Worm (Caenorhabditis elegans): ENCODE results near the gene col-177.

The col-177 gene

ce11 chrX:10990855-10991176 lies 10.8 kb downstream of the col-177 start:
- TF ChIP-seq sptf-1 (tag; optimal IDR thresholded peaks at IDR 0.05) = no peak
- TF ChIP-seq grh-1 (GFP tag; IDR thresholded peaks at IDR 0.05) = no peak
- no peak for TF ChIP-seq sup-37 (GFP tag; optimal IDR thresholded peaks at IDR 0.05)

ce11 chrX:10990159-10990854 lies 11.3 kb downstream of the col-177 start:
- no peak for TF ChIP-seq ces-1 (GFP tag; optimal IDR thresholded peaks at IDR 0.05)
- no peak for TF ChIP-seq pag-3 (tag; optimal IDR thresholded peaks at IDR 0.05; ENCODE audit: borderline replicate concordance, insufficient read depth)
- no peak for TF ChIP-seq fkh-4 (tag; optimal IDR thresholded peaks at IDR 0.05; ENCODE audit: borderline replicate concordance)
- peak; percentile 57 for TF ChIP-seq elt-2 (tag; optimal IDR thresholded peaks at IDR 0.05)
- peak; percentile 32 for TF ChIP-seq mep-1 (tag; optimal IDR thresholded peaks at IDR 0.05)
- no peak for TF ChIP-seq nhr-76 (tag; optimal IDR thresholded peaks at IDR 0.05)
- TF ChIP-seq tlp-1 (tag; optimal IDR thresholded peaks at IDR 0.05) = peak; percentile 17

- TF ChIP-seq ces-1 (GFP tag; optimal IDR thresholded peaks at IDR 0.05) = no peak
- TF ChIP-seq aha-1 (tag; optimal IDR thresholded peaks at IDR 0.05) = no peak
- TF ChIP-seq unc-130 (tag; optimal IDR thresholded peaks at IDR 0.05) = no peak
- TF ChIP-seq snpc-4 (tag; optimal IDR thresholded peaks at IDR 0.05) = no peak
- no peak for TF ChIP-seq efl-1 (optimal IDR thresholded peaks at IDR 0.05)
- TF ChIP-seq efl-1 (GFP tag; optimal IDR thresholded peaks at IDR 0.05 in 1 of 2) = peak in 1 of 2 experiments; percentile 6
Observed at ce11 chrX:10989286-10989685, 12.4 kb downstream of the col-177 start.

- TF ChIP-seq egl-27 (tag; optimal IDR thresholded peaks at IDR 0.05) (no peak), unc-62 (GFP tag; optimal IDR thresholded peaks at IDR 0.05) (no peak), ets-5 (GFP tag; IDR thresholded peaks at IDR 0.05) (no peak), vab-15 (tag; optimal IDR thresholded peaks at IDR 0.05) (no peak), snu-23 (GFP tag; optimal IDR thresholded peaks at IDR 0.05) (no peak), blmp-1 (tag; optimal IDR thresholded peaks at IDR 0.05) (no peak)
Observed at ce11 chrX:10982051-10982450, 19.6 kb downstream of the col-177 start, which contains the start of gene ver-4. ver-4 (plus strand) TSS chrX:10982351.

- TF ChIP-seq sup-37 (GFP tag; optimal IDR thresholded peaks at IDR 0.05) (no peak), nhr-237 (tag; optimal IDR thresholded peaks at IDR 0.05) (no peak), nhr-71 (tag; optimal IDR thresholded peaks at IDR 0.05) (no peak), isw-1 (GFP tag; IDR thresholded peaks at IDR 0.05) (no peak), ets-5 (GFP tag; IDR thresholded peaks at IDR 0.05) (no peak), egl-13 (tag; optimal IDR thresholded peaks at IDR 0.05) (no peak), ztf-11 (tag; optimal IDR thresholded peaks at IDR 0.05) (no peak), aly-2 (tag; optimal IDR thresholded peaks at IDR 0.05) (no peak), lin-35 (GFP tag; optimal IDR thresholded peaks at IDR 0.05) (no peak), F16B12.6 (tag; optimal IDR thresholded peaks at IDR 0.05) (no peak), unc-62 (GFP tag; optimal IDR thresholded peaks at IDR 0.05) (no peak), sptf-1 (tag; optimal IDR thresholded peaks at IDR 0.05) (no peak), nhr-76 (tag; optimal IDR thresholded peaks at IDR 0.05) (no peak), nhr-28 (tag; optimal IDR thresholded peaks at IDR 0.05) (no peak), ceh-88 (GFP tag; IDR thresholded peaks at IDR 0.05) (no peak)
Observed at ce11 chrX:10981374-10981773, 20.3 kb downstream of the col-177 start.

- TF ChIP-seq ceh-90 (tag; optimal IDR thresholded peaks at IDR 0.05) = no peak
- no peak for TF ChIP-seq mef-2 (tag; optimal IDR thresholded peaks at IDR 0.05)
- TF ChIP-seq unc-86 (tag; optimal IDR thresholded peaks at IDR 0.05) = no peak
- no peak for TF ChIP-seq aly-2 (tag; optimal IDR thresholded peaks at IDR 0.05)
- no peak for TF ChIP-seq unc-98 (GFP tag; IDR thresholded peaks at IDR 0.05)
- no peak for TF ChIP-seq F16B12.6 (tag; optimal IDR thresholded peaks at IDR 0.05)
- no peak for TF ChIP-seq ces-1 (GFP tag; optimal IDR thresholded peaks at IDR 0.05)
- TF ChIP-seq elt-3 (tag; optimal IDR thresholded peaks at IDR 0.05) = no peak
- no peak for TF ChIP-seq skn-1 (tag; optimal IDR thresholded peaks at IDR 0.05)
- no peak for TF ChIP-seq fos-1 (tag; optimal IDR thresholded peaks at IDR 0.05)
Observed at ce11 chrX:10979186-10979585, 22.5 kb downstream of the col-177 start, which contains the start of gene pxn-2. pxn-2 (minus strand) TSS chrX:10979286.
